Fruit fly (Drosophila melanogaster): ENCODE measurements around the gene CG3436.
A peak's percentile ranks its signal among the peaks of the same experiment; 100 is the strongest.

The CG3436 gene

dm6 chr2L:120492-121455 is 35.1 kb upstream of the CG3436 start (continued):
- TF ChIP-seq hth (optimal IDR thresholded peaks at IDR 0.05) (no peak), Gsc (GFP tag; IDR thresholded peaks at IDR 0.05) (no peak), Tbp (GFP tag; optimal IDR thresholded peaks at IDR 0.05) (no peak), Hr39 (optimal IDR thresholded peaks at IDR 0.05) (no peak), usp (GFP tag; optimal IDR thresholded peaks at IDR 0.05) (no peak), rib (GFP tag; IDR thresholded peaks at IDR 0.05) (no peak), CG6254 (GFP tag; optimal IDR thresholded peaks at IDR 0.05) (peak; percentile 3), repo (GFP tag; optimal IDR thresholded peaks at IDR 0.05) (no peak), dpn (GFP tag; optimal IDR thresholded peaks at IDR 0.05) (no peak), Rfx (GFP tag; IDR thresholded peaks at IDR 0.05) (peak; percentile 46), Antp (GFP tag; optimal IDR thresholded peaks at IDR 0.05) (peak; percentile 17), CG17829 (tag; optimal IDR thresholded peaks at IDR 0.05) (no peak), CG18599 (GFP tag; optimal IDR thresholded peaks at IDR 0.05) (peak; percentile 29), CG15011 (GFP tag; optimal IDR thresholded peaks at IDR 0.05) (no peak), klu (GFP tag; IDR thresholded peaks at IDR 0.05) (no peak)

- no peak for TF ChIP-seq CG7928 (GFP tag; optimal IDR thresholded peaks at IDR 0.05)
- TF ChIP-seq CG18476 (GFP tag; optimal IDR thresholded peaks at IDR 0.05) = no peak
- TF ChIP-seq CG6791 (GFP tag; IDR thresholded peaks at IDR 0.05; ENCODE audit: partially characterized antibody) = 0 out of 3 replicates have a peak, but pooled peaks have one; percentile 6
- 0 out of 2 replicates have a peak, but pooled peaks have one; percentile 34 for TF ChIP-seq CG6272 (GFP tag; IDR thresholded peaks at IDR 0.05)
- no peak for TF ChIP-seq onecut (GFP tag; IDR thresholded peaks at IDR 0.05)
- peak; percentile 18 for TF ChIP-seq pros (GFP tag; optimal IDR thresholded peaks at IDR 0.05)
- no peak for TF ChIP-seq exex (tag; optimal IDR thresholded peaks at IDR 0.05)
- TF ChIP-seq CG2199 (GFP tag; IDR thresholded peaks at IDR 0.05) = peak; percentile 77
- no peak for TF ChIP-seq ac (GFP tag; optimal IDR thresholded peaks at IDR 0.05)
- no peak for TF ChIP-seq hbn (GFP tag; IDR thresholded peaks at IDR 0.05; ENCODE audit: partially characterized antibody)
- TF ChIP-seq slbo (GFP tag; IDR thresholded peaks at IDR 0.05) = no peak
- peak; percentile 31 for TF ChIP-seq ATbp (GFP tag; optimal IDR thresholded peaks at IDR 0.05)
- no peak for TF ChIP-seq zfh2 (GFP tag; optimal IDR thresholded peaks at IDR 0.05)
- no peak for TF ChIP-seq repo (GFP tag; optimal IDR thresholded peaks at IDR 0.05)
- TF ChIP-seq gce (GFP tag; IDR thresholded peaks at IDR 0.05) = no peak
- no peak for TF ChIP-seq sna (GFP tag; IDR thresholded peaks at IDR 0.05; ENCODE audit: partially characterized antibody)
- TF ChIP-seq CG4707 (GFP tag; optimal IDR thresholded peaks at IDR 0.05) = no peak
- no peak for TF ChIP-seq CG30403 (GFP tag; optimal IDR thresholded peaks at IDR 0.05)
- TF ChIP-seq croc (GFP tag; conservative IDR thresholded peaks at IDR 0.05) = no peak
- no peak for TF ChIP-seq CG31365 (tag; optimal IDR thresholded peaks at IDR 0.05)
- no peak; the same call in 1 of the 2 replicates for TF ChIP-seq Xrp1 (GFP tag; IDR thresholded peaks at IDR 0.05)
- TF ChIP-seq chif (GFP tag; optimal IDR thresholded peaks at IDR 0.05) = no peak
- no peak for TF ChIP-seq dimm (GFP tag; IDR thresholded peaks at IDR 0.05)
- no peak for TF ChIP-seq CG9876 (GFP tag; optimal IDR thresholded peaks at IDR 0.05)
- TF ChIP-seq Vsx1 (GFP tag; optimal IDR thresholded peaks at IDR 0.05) = no peak
- no peak for TF ChIP-seq tap (tag; optimal IDR thresholded peaks at IDR 0.05)
- no peak for TF ChIP-seq az2 (GFP tag; optimal IDR thresholded peaks at IDR 0.05)
- 0 out of 2 replicates have a peak, but pooled peaks have one; percentile 15 for TF ChIP-seq CG17328 (GFP tag; IDR thresholded peaks at IDR 0.05)
- no peak for TF ChIP-seq Taf1 (GFP tag; IDR thresholded peaks at IDR 0.05)
- TF ChIP-seq CG17361 (GFP tag; IDR thresholded peaks at IDR 0.05) = no peak
- TF ChIP-seq zf30C (GFP tag; optimal IDR thresholded peaks at IDR 0.05) = no peak
- peak; percentile 27 for TF ChIP-seq nom (GFP tag; optimal IDR thresholded peaks at IDR 0.05)
- no peak for TF ChIP-seq Sox100B (GFP tag; optimal IDR thresholded peaks at IDR 0.05)
- peak; percentile 30; the same call in 1 of the 3 replicates for TF ChIP-seq zfh1 (GFP tag; IDR thresholded peaks at IDR 0.05)
- TF ChIP-seq CG11085 (GFP tag; IDR thresholded peaks at IDR 0.05) = 0 out of 2 replicates have a peak, but pooled peaks have one; percentile 12
- no peak for TF ChIP-seq Atf3 (GFP tag; optimal IDR thresholded peaks at IDR 0.05)
Observed at dm6 chr2L:121456-121831, 34.4 kb upstream of the CG3436 start, which contains the start of gene CG4822. CG4822 (minus strand) TSS chr2L:121754.

All from whole organism, embryonic.